Worm (Caenorhabditis elegans) whole organism, L1 larva: ENCODE results near the gene T06D4.1.

Experiments
- aha-1 ChIP-seq: fragments of 150-350 bp; optimal IDR thresholded peaks from 2 replicates; lab custom pipeline; 2014; ENCODE audit warnings: missing biosample characterization, missing genetic modification characterization
- ceh-90 ChIP-seq: sonication (generic microtip); optimal IDR thresholded peaks from 2 replicates; lab custom pipeline; 2016; ENCODE audit warnings: missing genetic modification characterization, missing compliant biosample characterization
- grh-1 ChIP-seq: fragments of 200-800 bp; sonication (Bioruptor generic); IDR thresholded peaks from 2 replicates; pipeline ENCODE4 v1.3.6; 2022; ENCODE audit warnings: missing genetic modification reagents, missing genetic modification characterization, missing compliant biosample characterization
- irx-1 ChIP-seq: sonication (generic microtip); optimal IDR thresholded peaks from 2 replicates; lab custom pipeline; 2016; ENCODE audit warnings: missing genetic modification characterization, missing compliant biosample characterization
- lin-39 ChIP-seq: fragments of 150-350 bp; optimal IDR thresholded peaks from 2 replicates; lab custom pipeline; 2014; ENCODE audit warnings: missing biosample characterization, missing genetic modification reagents, missing genetic modification characterization
- nhr-237 ChIP-seq: fragments of 150-350 bp; optimal IDR thresholded peaks from 2 replicates; lab custom pipeline; 2014; ENCODE audit warnings: missing biosample characterization, missing genetic modification characterization
- nhr-28 ChIP-seq: fragments of 150-350 bp; optimal IDR thresholded peaks from 2 replicates; lab custom pipeline; 2014; ENCODE audit warnings: missing biosample characterization, missing genetic modification characterization
- nhr-77 ChIP-seq: fragments of 150-350 bp; optimal IDR thresholded peaks from 2 replicates; lab custom pipeline; 2014; ENCODE audit warnings: missing biosample characterization, missing genetic modification characterization
- skn-1 ChIP-seq: fragments of 150-350 bp; optimal IDR thresholded peaks from 2 replicates; lab custom pipeline; 2014; ENCODE audit warnings: missing biosample characterization, missing genetic modification characterization
- snpc-4 ChIP-seq: fragments of 150-350 bp; optimal IDR thresholded peaks from 2 replicates; lab custom pipeline; 2014; ENCODE audit warnings: missing biosample characterization, missing genetic modification characterization
- swsn-7 ChIP-seq: sonication (generic microtip); optimal IDR thresholded peaks from 2 replicates; lab custom pipeline; 2016; ENCODE audit warnings: missing genetic modification characterization, missing compliant biosample characterization
- ztf-4 ChIP-seq: fragments of 150-350 bp; optimal IDR thresholded peaks from 2 replicates; lab custom pipeline; 2014; ENCODE audit warnings: missing biosample characterization, missing genetic modification characterization

DNA sequence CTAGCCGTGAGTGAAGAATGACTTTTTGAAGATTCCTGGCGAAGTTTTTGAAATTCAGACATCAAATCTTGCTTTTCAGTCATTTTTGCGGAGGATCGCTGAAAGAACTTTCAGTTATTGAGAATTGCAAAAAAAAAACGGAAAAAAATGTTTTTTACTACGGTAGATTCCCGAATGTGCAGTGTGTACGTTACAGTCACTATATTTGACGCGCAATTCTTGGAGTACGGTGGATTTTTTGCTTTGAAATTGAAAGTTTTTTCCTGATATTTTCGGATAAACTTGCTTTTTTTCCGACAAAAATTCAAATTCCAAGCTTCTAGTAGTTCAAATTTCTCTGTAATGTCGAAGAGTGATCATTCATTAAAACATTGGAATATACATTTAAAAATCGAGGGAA lies 39.6 kb upstream of the T06D4.1 start, which contains the start of gene F14D2.11:
- TF ChIP-seq lin-39 (tag; lab: Kevin White, UChicago) = no peak
- TF ChIP-seq swsn-7 (tag; lab: Kevin White, UChicago) = no peak
- no peak for TF ChIP-seq nhr-237 (tag; lab: Kevin White, UChicago)
- no peak for TF ChIP-seq nhr-28 (tag; lab: Kevin White, UChicago)
- no peak for TF ChIP-seq snpc-4 (tag; lab: Kevin White, UChicago)
- no peak for TF ChIP-seq ceh-90
- no peak for TF ChIP-seq nhr-77
- TF ChIP-seq skn-1 (tag; lab: Kevin White, UChicago) = no peak
- TF ChIP-seq ztf-4 = no peak
- no peak for TF ChIP-seq aha-1
- no peak for TF ChIP-seq grh-1 (GFP tag; lab: Robert Waterston, UW)
- TF ChIP-seq irx-1 (tag; lab: Kevin White, UChicago) = no peak
